Fruit fly (Drosophila melanogaster): Measurements from ENCODE around the gene CG8478.

CG8478 gene

dm6 chr3R:9779764-9780163 is 16.3 kb downstream of the CG8478 start, which contains the start of gene CG12947:
TSS of gene CG12947 (plus strand) at chr3R:9780064.
- no peak for TF ChIP-seq ovo (GFP tag; optimal IDR thresholded peaks at IDR 0.05)
- TF ChIP-seq CG7045 (GFP tag; optimal IDR thresholded peaks at IDR 0.05), result no peak
- TF ChIP-seq pad (GFP tag; optimal IDR thresholded peaks at IDR 0.05), result no peak
- no peak for TF ChIP-seq CG1620 (GFP tag; optimal IDR thresholded peaks at IDR 0.05)
- TF ChIP-seq CG33017 (tag; optimal IDR thresholded peaks at IDR 0.05), result no peak

dm6 chr3R:9783240-9783917 is 19.9 kb downstream of the CG8478 start:
- TF ChIP-seq kay (GFP tag; ENCODE audit: borderline replicate concordance) (no peak), ovo (GFP tag; optimal IDR thresholded peaks at IDR 0.05) (peak; percentile 0), CG7101 (tag; optimal IDR thresholded peaks at IDR 0.05) (peak; percentile 16), bab1 (GFP tag; optimal IDR thresholded peaks at IDR 0.05) (peak; percentile 62), CG14711 (tag; optimal IDR thresholded peaks at IDR 0.05) (peak; percentile 18), CG33017 (tag; optimal IDR thresholded peaks at IDR 0.05) (peak; percentile 37)

- TF ChIP-seq cic (GFP tag; optimal IDR thresholded peaks at IDR 0.05), result peak; percentile 60
- TF ChIP-seq bab1 (GFP tag; optimal IDR thresholded peaks at IDR 0.05), result peak; percentile 67
- no peak for TF ChIP-seq CG12768 (GFP tag; optimal IDR thresholded peaks at IDR 0.05)
- TF ChIP-seq CG7101 (tag; optimal IDR thresholded peaks at IDR 0.05), result peak; percentile 27
- TF ChIP-seq CG33017 (tag; optimal IDR thresholded peaks at IDR 0.05), result no peak
- no peak for TF ChIP-seq toe (GFP tag; optimal IDR thresholded peaks at IDR 0.05)
- TF ChIP-seq pad (GFP tag; optimal IDR thresholded peaks at IDR 0.05), result peak; percentile 3
- TF ChIP-seq Mnt (GFP tag; optimal IDR thresholded peaks at IDR 0.05), result peak; percentile 51
- TF ChIP-seq CG5204 (GFP tag; optimal IDR thresholded peaks at IDR 0.05), result no peak
Measured at dm6 chr3R:9784341-9785062, 21.1 kb downstream of the CG8478 start, which contains the start of the genes MtnA and CG8500. TSS of gene MtnA (minus strand) at chr3R:9784370. TSS of gene CG8500 (plus strand) at chr3R:9784653.

dm6 chr3R:9791177-9791806 is 27.8 kb downstream of the CG8478 start, which contains the start of the genes CG12945 and CG8507:
TSS of gene CG12945 (minus strand) at chr3R:9791221.
TSS of gene CG8507 (plus strand) at chr3R:9791483.
- peak; percentile 79 for TF ChIP-seq bab1 (GFP tag; optimal IDR thresholded peaks at IDR 0.05)
- no peak for TF ChIP-seq CG7045 (GFP tag; optimal IDR thresholded peaks at IDR 0.05)
- peak; percentile 97 for TF ChIP-seq tj (GFP tag; optimal IDR thresholded peaks at IDR 0.05)
- no peak for TF ChIP-seq CG5204 (GFP tag; optimal IDR thresholded peaks at IDR 0.05)
- TF ChIP-seq Clk (GFP tag; optimal IDR thresholded peaks at IDR 0.05), result no peak
- TF ChIP-seq cnc (optimal IDR thresholded peaks at IDR 0.05), result no peak
- TF ChIP-seq pad (GFP tag; optimal IDR thresholded peaks at IDR 0.05), result peak; percentile 55
- TF ChIP-seq kay (GFP tag; ENCODE audit: borderline replicate concordance), result no peak
- peak; percentile 41 for TF ChIP-seq Mnt (GFP tag; optimal IDR thresholded peaks at IDR 0.05)
- peak; percentile 50 for TF ChIP-seq CG14711 (tag; optimal IDR thresholded peaks at IDR 0.05)
- peak; percentile 74 for TF ChIP-seq Crg-1 (GFP tag; optimal IDR thresholded peaks at IDR 0.05)
- peak; percentile 53 for TF ChIP-seq CG33017 (tag; optimal IDR thresholded peaks at IDR 0.05)
- TF ChIP-seq toe (GFP tag; optimal IDR thresholded peaks at IDR 0.05), result no peak
- peak; percentile 72 for TF ChIP-seq ovo (GFP tag; optimal IDR thresholded peaks at IDR 0.05)
- TF ChIP-seq CG11617 (GFP tag; optimal IDR thresholded peaks at IDR 0.05), result peak; percentile 56
- TF ChIP-seq CG12768 (GFP tag; optimal IDR thresholded peaks at IDR 0.05), result peak; percentile 52
- TF ChIP-seq CG1620 (GFP tag; optimal IDR thresholded peaks at IDR 0.05), result peak; percentile 72
- peak; percentile 65 for TF ChIP-seq CG7101 (tag; optimal IDR thresholded peaks at IDR 0.05)
- no peak for TF ChIP-seq Hr96 (GFP tag; optimal IDR thresholded peaks at IDR 0.05)
- peak; percentile 44 for TF ChIP-seq cic (GFP tag; optimal IDR thresholded peaks at IDR 0.05)

dm6 chr3R:9793018-9793417 is 29.6 kb downstream of the CG8478 start, which contains the start of gene CG8516:
TSS of gene CG8516 (plus strand) at chr3R:9793295.
- TF ChIP-seq tj (GFP tag; optimal IDR thresholded peaks at IDR 0.05) (peak; percentile 29), toe (GFP tag; optimal IDR thresholded peaks at IDR 0.05) (no peak), Clk (GFP tag; optimal IDR thresholded peaks at IDR 0.05) (no peak), Mnt (GFP tag; optimal IDR thresholded peaks at IDR 0.05) (peak; percentile 25), CG14711 (tag; optimal IDR thresholded peaks at IDR 0.05) (peak; percentile 45), CG12768 (GFP tag; optimal IDR thresholded peaks at IDR 0.05) (no peak), CG33017 (tag; optimal IDR thresholded peaks at IDR 0.05) (peak; percentile 28), CG11617 (GFP tag; optimal IDR thresholded peaks at IDR 0.05) (peak; percentile 26), bab1 (GFP tag; optimal IDR thresholded peaks at IDR 0.05) (peak; percentile 4), CG7101 (tag; optimal IDR thresholded peaks at IDR 0.05) (peak; percentile 37)

dm6 chr3R:9800644-9801330 is 37.3 kb downstream of the CG8478 start, which contains the start of the genes CG9467 and CG8526:
TSS of gene CG9467 (minus strand) at chr3R:9801026.
TSS of gene CG8526 (plus strand) at chr3R:9801280.
- TF ChIP-seq pad (GFP tag; optimal IDR thresholded peaks at IDR 0.05), result peak; percentile 65
- TF ChIP-seq tj (GFP tag; optimal IDR thresholded peaks at IDR 0.05), result peak; percentile 61
- TF ChIP-seq Clk (GFP tag; optimal IDR thresholded peaks at IDR 0.05), result peak; percentile 37
- peak; percentile 85 for TF ChIP-seq ovo (GFP tag; optimal IDR thresholded peaks at IDR 0.05)
- no peak for TF ChIP-seq cic (GFP tag; optimal IDR thresholded peaks at IDR 0.05)
- peak; percentile 66 for TF ChIP-seq Crg-1 (GFP tag; optimal IDR thresholded peaks at IDR 0.05)
- TF ChIP-seq CG12768 (GFP tag; optimal IDR thresholded peaks at IDR 0.05), result peak; percentile 60
- TF ChIP-seq CG33017 (tag; optimal IDR thresholded peaks at IDR 0.05), result no peak
- peak; percentile 68 for TF ChIP-seq CG7101 (tag; optimal IDR thresholded peaks at IDR 0.05)
- TF ChIP-seq Mnt (GFP tag; optimal IDR thresholded peaks at IDR 0.05), result peak; percentile 63
- peak; percentile 59 for TF ChIP-seq bab1 (GFP tag; optimal IDR thresholded peaks at IDR 0.05)
- TF ChIP-seq kay (GFP tag; ENCODE audit: borderline replicate concordance), result no peak
- TF ChIP-seq CG5204 (GFP tag; optimal IDR thresholded peaks at IDR 0.05), result no peak
- TF ChIP-seq toe (GFP tag; optimal IDR thresholded peaks at IDR 0.05), result peak; percentile 82
- TF ChIP-seq CG11617 (GFP tag; optimal IDR thresholded peaks at IDR 0.05), result peak; percentile 73
- TF ChIP-seq CG14711 (tag; optimal IDR thresholded peaks at IDR 0.05), result peak; percentile 66
- peak; percentile 63 for TF ChIP-seq CG1620 (GFP tag; optimal IDR thresholded peaks at IDR 0.05)
- TF ChIP-seq cnc (optimal IDR thresholded peaks at IDR 0.05), result no peak
- peak; percentile 64 for TF ChIP-seq CG7045 (GFP tag; optimal IDR thresholded peaks at IDR 0.05)
- TF ChIP-seq Hr96 (GFP tag; optimal IDR thresholded peaks at IDR 0.05), result no peak
